Fruit fly (Drosophila melanogaster) whole organism, wandering third instar larva: ENCODE data around the gene SP1029.

ENCODE experiments used
- Abd-B ChIP-seq: fragments of >200 bp; optimal IDR thresholded peaks from 2 replicates; lab custom pipeline; 2017; ENCODE audit warnings: missing biosample characterization, missing genetic modification characterization
- GATAd ChIP-seq: sonication (Bioruptor generic); optimal IDR thresholded peaks from 2 replicates; lab custom pipeline; 2016; ENCODE audit warnings: missing biosample characterization, missing genetic modification characterization
- HLH106 ChIP-seq: fragments of 200-800 bp; optimal IDR thresholded peaks from 3 replicates; lab custom pipeline; 2019; ENCODE audit warnings: missing biosample characterization, mild to moderate bottlenecking, missing genetic modification characterization, moderate library complexity
- brk ChIP-seq: fragments of 200-800 bp; sonication (Bioruptor generic); optimal IDR thresholded peaks from 2 replicates; lab custom pipeline; 2016; ENCODE audit warnings: missing biosample characterization, mild to moderate bottlenecking, missing genetic modification characterization
- dmrt93B ChIP-seq: fragments of 200-800 bp; sonication (Bioruptor generic); optimal IDR thresholded peaks from 2 replicates; lab custom pipeline; 2018; ENCODE audit warnings: missing biosample characterization, mild to moderate bottlenecking, missing genetic modification characterization
- dsf ChIP-seq: sonication (Bioruptor generic); optimal IDR thresholded peaks from 2 replicates; lab custom pipeline; 2016; ENCODE audit warnings: missing biosample characterization, missing genetic modification characterization, borderline replicate concordance
- ey ChIP-seq: fragments of 200-800 bp; sonication (Bioruptor generic); optimal IDR thresholded peaks from 2 replicates; lab custom pipeline; 2016; ENCODE audit warnings: missing biosample characterization, missing genetic modification characterization
- jim ChIP-seq: fragments of 175-275, 200-325 bp; sonication (Bioruptor generic); optimal IDR thresholded peaks from 2 replicates; lab custom pipeline; 2016; ENCODE audit warnings: missing biosample characterization, mild to moderate bottlenecking, missing genetic modification characterization
- usp ChIP-seq: fragments of >200 bp; optimal IDR thresholded peaks from 2 replicates; lab custom pipeline; 2017; ENCODE audit warnings: missing biosample characterization, missing genetic modification characterization

- no peak for TF ChIP-seq GATAd (GFP tag; lab: Kevin White, UChicago)
- no peak for TF ChIP-seq brk (GFP tag; lab: Kevin White, UChicago)
- TF ChIP-seq usp (GFP tag; lab: Kevin White, UChicago): no peak
- TF ChIP-seq HLH106 (tag; lab: Kevin White, UChicago): no peak
- TF ChIP-seq jim (GFP tag; lab: Kevin White, UChicago): no peak
- no peak for TF ChIP-seq dsf (GFP tag; lab: Kevin White, UChicago)
- no peak for TF ChIP-seq dmrt93B (GFP tag; lab: Kevin White, UChicago)
- no peak for TF ChIP-seq Abd-B (GFP tag; lab: Kevin White, UChicago)
- TF ChIP-seq ey (GFP tag; lab: Kevin White, UChicago): no peak
These were observed 45.4 kb downstream of the SP1029 start for dm6 chr3R:29204612-29205480.
